Fruit fly (Drosophila melanogaster): ENCODE results near the gene Gs1.

Gene Gs1

DNA sequence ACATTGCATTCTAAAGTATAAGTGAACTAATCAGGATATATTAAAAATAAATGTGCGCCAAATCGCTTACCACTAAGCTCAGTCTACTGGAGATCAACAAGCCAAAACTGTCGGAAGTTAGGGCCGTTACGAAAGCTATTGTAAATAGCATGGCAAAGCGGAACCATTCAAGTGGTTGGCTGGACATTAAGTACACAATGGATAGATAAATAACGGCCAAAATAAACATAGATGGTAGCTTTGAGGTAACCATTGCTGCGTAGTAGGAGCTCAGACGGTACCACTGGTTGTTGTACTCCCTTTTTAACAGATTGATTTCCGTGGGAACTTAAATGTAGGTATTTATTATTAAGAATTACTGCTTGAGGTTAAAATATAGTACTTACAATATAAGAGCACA lies 14.1 kb upstream of the Gs1 start (continued):
- TF ChIP-seq Eip74EF (GFP tag; optimal IDR thresholded peaks at IDR 0.05) = no peak
- TF ChIP-seq trem (tag; optimal IDR thresholded peaks at IDR 0.05) = no peak
- TF ChIP-seq CG2129 (GFP tag; IDR thresholded peaks at IDR 0.05; ENCODE audit: partially characterized antibody) = no peak
- TF ChIP-seq CG6272 (GFP tag; IDR thresholded peaks at IDR 0.05) = no peak
- TF ChIP-seq br (optimal IDR thresholded peaks at IDR 0.05) = no peak
- peak; percentile 38 for TF ChIP-seq Sox100B (GFP tag; optimal IDR thresholded peaks at IDR 0.05)
- peak; percentile 66 for TF ChIP-seq sens (GFP tag)
- TF ChIP-seq CG30431 (GFP tag; optimal IDR thresholded peaks at IDR 0.05) = no peak
- TF ChIP-seq cwo (GFP tag; optimal IDR thresholded peaks at IDR 0.05) = peak; percentile 13
- TF ChIP-seq odd (GFP tag; optimal IDR thresholded peaks at IDR 0.05) = no peak
- TF ChIP-seq ind (GFP tag; optimal IDR thresholded peaks at IDR 0.05) = no peak
- no peak for TF ChIP-seq CG10147 (GFP tag; optimal IDR thresholded peaks at IDR 0.05)
- no peak for TF ChIP-seq CG30403 (GFP tag; optimal IDR thresholded peaks at IDR 0.05)
- no peak for TF ChIP-seq CG11085 (GFP tag; IDR thresholded peaks at IDR 0.05)
- peak; percentile 34 for TF ChIP-seq CG3281 (GFP tag; optimal IDR thresholded peaks at IDR 0.05)
- no peak for TF ChIP-seq CG2116 (GFP tag; optimal IDR thresholded peaks at IDR 0.05)
- TF ChIP-seq stwl (tag; optimal IDR thresholded peaks at IDR 0.05) = no peak
- no peak for TF ChIP-seq emc (GFP tag; optimal IDR thresholded peaks at IDR 0.05)
- TF ChIP-seq CG7745 (tag; optimal IDR thresholded peaks at IDR 0.05) = no peak
- peak; percentile 37 for TF ChIP-seq nau (GFP tag; optimal IDR thresholded peaks at IDR 0.05)
- no peak for TF ChIP-seq GATAe (GFP tag; conservative IDR thresholded peaks at IDR 0.05)
- no peak for TF ChIP-seq YL-1 (GFP tag; optimal IDR thresholded peaks at IDR 0.05)
- no peak for TF ChIP-seq CG11696 (GFP tag; IDR thresholded peaks at IDR 0.05)
- TF ChIP-seq Doc3 (GFP tag; IDR thresholded peaks at IDR 0.05; ENCODE audit: partially characterized antibody) = no peak
- no peak for TF ChIP-seq zfh2 (GFP tag; optimal IDR thresholded peaks at IDR 0.05)
- TF ChIP-seq CG2678 (tag; optimal IDR thresholded peaks at IDR 0.05) = peak; percentile 58
- TF ChIP-seq CG32532 (GFP tag; IDR thresholded peaks at IDR 0.05) = no peak
- TF ChIP-seq CG17568 (GFP tag; optimal IDR thresholded peaks at IDR 0.05) = peak; percentile 8
- TF ChIP-seq E2f1 (GFP tag; IDR thresholded peaks at IDR 0.05) = peak; percentile 38; the same call in 1 of the 2 replicates
- no peak for TF ChIP-seq prd (optimal IDR thresholded peaks at IDR 0.05)
- TF ChIP-seq prd (GFP tag; IDR thresholded peaks at IDR 0.05) = no peak
- no peak for TF ChIP-seq cas (GFP tag; IDR thresholded peaks at IDR 0.05)
- TF ChIP-seq zen2 (GFP tag; IDR thresholded peaks at IDR 0.05; ENCODE audit: partially characterized antibody) = no peak
- peak in 1 of 2 experiments; percentile 32 for TF ChIP-seq dpn (GFP tag; optimal IDR thresholded peaks at IDR 0.05)
- no peak for TF ChIP-seq sr (GFP tag; IDR thresholded peaks at IDR 0.05)
- TF ChIP-seq Asciz (GFP tag; optimal IDR thresholded peaks at IDR 0.05) = peak; percentile 44
- no peak for TF ChIP-seq Hr51 (GFP tag; optimal IDR thresholded peaks at IDR 0.05)
- no peak for TF ChIP-seq CG6791 (GFP tag; IDR thresholded peaks at IDR 0.05; ENCODE audit: partially characterized antibody)
- peak; percentile 28 for TF ChIP-seq CG12299 (tag; optimal IDR thresholded peaks at IDR 0.05)
- peak; percentile 19 for TF ChIP-seq CG33213 (GFP tag; optimal IDR thresholded peaks at IDR 0.05)
- peak; percentile 57 for TF ChIP-seq fd64A (GFP tag; optimal IDR thresholded peaks at IDR 0.05)
- no peak for TF ChIP-seq Hr78 (GFP tag; optimal IDR thresholded peaks at IDR 0.05)
- TF ChIP-seq mirr (GFP tag; optimal IDR thresholded peaks at IDR 0.05) = peak; percentile 70
- no peak for TF ChIP-seq sug (tag; optimal IDR thresholded peaks at IDR 0.05)
- TF ChIP-seq chinmo (GFP tag; IDR thresholded peaks at IDR 0.05; ENCODE audit: partially characterized antibody) = no peak
- peak; percentile 17 for TF ChIP-seq CG13894 (tag; optimal IDR thresholded peaks at IDR 0.05)
- no peak for TF ChIP-seq usp (GFP tag; optimal IDR thresholded peaks at IDR 0.05)
- no peak for TF ChIP-seq amos (GFP tag; IDR thresholded peaks at IDR 0.05; ENCODE audit: partially characterized antibody)
- no peak for TF ChIP-seq Chrac-16 (GFP tag; optimal IDR thresholded peaks at IDR 0.05)
- no peak for TF ChIP-seq NFAT (GFP tag; IDR thresholded peaks at IDR 0.05)
- no peak for TF ChIP-seq Vsx1 (GFP tag; optimal IDR thresholded peaks at IDR 0.05)

All from whole organism, embryonic.